Worm (Caenorhabditis elegans) whole organism, mixed stage, embryonic: ENCODE results near the gene C10A4.1.

Source experiments
- M03D4.4 ChIP-seq: sonication (generic microtip); optimal IDR thresholded peaks from 2 replicates; lab custom pipeline; 2017; ENCODE audit warnings: mild to moderate bottlenecking, missing genetic modification characterization, missing compliant biosample characterization
- bed-3 ChIP-seq: fragments of 200-800 bp; sonication (Bioruptor generic); optimal IDR thresholded peaks from 3 replicates; lab custom pipeline; 2018; ENCODE audit warnings: mild to moderate bottlenecking, missing genetic modification characterization, moderate library complexity, missing compliant biosample characterization
- blmp-1 ChIP-seq: fragments of 150-350 bp; optimal IDR thresholded peaks from 2 replicates; lab custom pipeline; 2014; ENCODE audit warnings: missing biosample characterization, missing genetic modification characterization
- ceh-39 ChIP-seq: fragments of 150-350 bp; optimal IDR thresholded peaks from 2 replicates; lab custom pipeline; 2014; ENCODE audit warnings: missing biosample characterization, missing genetic modification characterization
- ceh-43 ChIP-seq: fragments of 200-800 bp; sonication (Bioruptor generic); optimal IDR thresholded peaks from 2 replicates; lab custom pipeline; 2018; ENCODE audit warnings: mild to moderate bottlenecking, missing genetic modification characterization, moderate library complexity, missing compliant biosample characterization
- ceh-83 ChIP-seq: fragments of 200-800 bp; sonication (Bioruptor generic); optimal IDR thresholded peaks from 2 replicates; lab custom pipeline; 2018; ENCODE audit warnings: mild to moderate bottlenecking, missing genetic modification characterization, missing compliant biosample characterization
- ces-1 ChIP-seq: fragments of 150-350 bp; optimal IDR thresholded peaks from 2 replicates; lab custom pipeline; 2014; ENCODE audit warnings: missing biosample characterization, missing genetic modification reagents, missing genetic modification characterization
- cnd-1 ChIP-seq: fragments of 200-800 bp; sonication (Bioruptor generic); optimal IDR thresholded peaks from 2 replicates; lab custom pipeline; 2018; ENCODE audit warnings: mild to moderate bottlenecking, missing genetic modification characterization, missing compliant biosample characterization
- drap-1 ChIP-seq: fragments of 200-800 bp; sonication (Bioruptor generic); optimal IDR thresholded peaks from 3 replicates; lab custom pipeline; 2018; ENCODE audit warnings: mild to moderate bottlenecking, missing genetic modification characterization, missing compliant biosample characterization
- elt-1 ChIP-seq: sonication (generic microtip); optimal IDR thresholded peaks from 2 replicates; lab custom pipeline; 2017; ENCODE audit warnings: missing genetic modification characterization, mild to moderate bottlenecking, missing compliant biosample characterization, antibody characterized with exemption, moderate library complexity, borderline replicate concordance; ENCODE audit not compliant: insufficient read depth
- elt-3 ChIP-seq: fragments of 150-350 bp; optimal IDR thresholded peaks from 2 replicates; lab custom pipeline; 2014; ENCODE audit warnings: missing biosample characterization, missing genetic modification characterization
- flh-1 ChIP-seq: fragments of 200-800 bp; sonication (Bioruptor generic); optimal IDR thresholded peaks from 2 replicates; lab custom pipeline; 2018; ENCODE audit warnings: mild to moderate bottlenecking, missing genetic modification characterization, moderate library complexity, missing compliant biosample characterization
- ham-2 ChIP-seq: fragments of 200-800 bp; sonication (Bioruptor generic); optimal IDR thresholded peaks from 2 replicates; lab custom pipeline; 2018; ENCODE audit warnings: mild to moderate bottlenecking, missing genetic modification characterization, missing compliant biosample characterization
- hlh-1 ChIP-seq: fragments of 150-350 bp; optimal IDR thresholded peaks from 2 replicates; lab custom pipeline; 2014; ENCODE audit warnings: missing biosample characterization, missing genetic modification reagents, missing genetic modification characterization
- lin-13 ChIP-seq: fragments of 150-350 bp; optimal IDR thresholded peaks from 2 replicates; lab custom pipeline; 2014; ENCODE audit warnings: missing biosample characterization, missing genetic modification characterization
- lin-32 ChIP-seq: fragments of 200-800 bp; sonication (Bioruptor generic); optimal IDR thresholded peaks from 2 replicates; lab custom pipeline; 2018; ENCODE audit warnings: mild to moderate bottlenecking, missing genetic modification characterization, missing compliant biosample characterization
- lsy-2 ChIP-seq: fragments of 150-350 bp; optimal IDR thresholded peaks from 2 replicates; lab custom pipeline; 2014; ENCODE audit warnings: missing biosample characterization, missing genetic modification characterization
- mab-5 ChIP-seq: fragments of 150-350 bp; optimal IDR thresholded peaks from 2 replicates; lab custom pipeline; 2014; ENCODE audit warnings: missing biosample characterization, missing genetic modification characterization
- mep-1 ChIP-seq: fragments of 150-350 bp; optimal IDR thresholded peaks from 2 replicates; lab custom pipeline; 2017; ENCODE audit warnings: missing biosample characterization, missing genetic modification reagents, missing genetic modification characterization, inconsistent platforms
- mls-2 ChIP-seq: sonication (generic microtip); optimal IDR thresholded peaks from 2 replicates; lab custom pipeline; 2016; ENCODE audit warnings: mild to moderate bottlenecking, missing genetic modification characterization, moderate library complexity, missing compliant biosample characterization
- nhr-237 ChIP-seq: fragments of 150-350 bp; optimal IDR thresholded peaks from 2 replicates; lab custom pipeline; 2014; ENCODE audit warnings: missing biosample characterization, missing genetic modification characterization
- nhr-28 ChIP-seq: fragments of 150-350 bp; optimal IDR thresholded peaks from 2 replicates; lab custom pipeline; 2014; ENCODE audit warnings: missing biosample characterization, missing genetic modification characterization
- nhr-76 ChIP-seq: sonication (generic microtip); optimal IDR thresholded peaks from 2 replicates; lab custom pipeline; 2017; ENCODE audit warnings: missing biosample characterization, missing genetic modification characterization
- pha-4 ChIP-seq: fragments of 150-350 bp; optimal IDR thresholded peaks from 2 replicates; lab custom pipeline; 2018; ENCODE audit warnings: missing biosample characterization, missing genetic modification reagents, missing genetic modification characterization
- sem-2 ChIP-seq: fragments of 200-800 bp; sonication (Bioruptor generic); optimal IDR thresholded peaks from 2 replicates; lab custom pipeline; 2018; ENCODE audit warnings: mild to moderate bottlenecking, missing genetic modification characterization, missing compliant biosample characterization
- snpc-4 ChIP-seq: fragments of 150-350 bp; optimal IDR thresholded peaks from 2 replicates; lab custom pipeline; 2014; ENCODE audit warnings: missing biosample characterization, missing genetic modification characterization
- sptf-1 ChIP-seq: sonication (generic microtip); optimal IDR thresholded peaks from 2 replicates; lab custom pipeline; 2017; ENCODE audit warnings: mild to moderate bottlenecking, missing genetic modification characterization, moderate library complexity, missing compliant biosample characterization
- tbx-8 ChIP-seq: fragments of 200-800 bp; sonication (Bioruptor generic); optimal IDR thresholded peaks from 2 replicates; lab custom pipeline; 2018; ENCODE audit warnings: mild to moderate bottlenecking, missing genetic modification characterization, moderate library complexity, missing compliant biosample characterization
- unc-120 ChIP-seq: sonication (generic microtip); optimal IDR thresholded peaks from 2 replicates; lab custom pipeline; 2017; ENCODE audit warnings: missing genetic modification characterization, missing compliant biosample characterization; ENCODE audit not compliant: poor library complexity, severe bottlenecking
- unc-39 ChIP-seq: fragments of 150-350 bp; optimal IDR thresholded peaks from 2 replicates; lab custom pipeline; 2014; ENCODE audit warnings: missing biosample characterization, missing genetic modification characterization
- unc-62 ChIP-seq: fragments of 150-350 bp; optimal IDR thresholded peaks from 2 replicates; lab custom pipeline; 2014; ENCODE audit warnings: missing biosample characterization, missing genetic modification reagents, missing genetic modification characterization
- zip-8 ChIP-seq: fragments of 150-350 bp; optimal IDR thresholded peaks from 2 replicates; lab custom pipeline; 2014; ENCODE audit warnings: missing biosample characterization, missing genetic modification characterization
- ztf-11 ChIP-seq: fragments of 150-350 bp; optimal IDR thresholded peaks from 2 replicates; lab custom pipeline; 2014; ENCODE audit warnings: missing biosample characterization, missing genetic modification characterization

C10A4.1 gene

ce11 chrX:7409030-7409429, 7.2 kb upstream of the C10A4.1 start:
- TF ChIP-seq zip-8 (tag; lab: Kevin White, UChicago) (no peak), elt-1 (tag; lab: Kevin White, UChicago) (no peak), nhr-28 (tag; lab: Kevin White, UChicago) (no peak), mls-2 (tag; lab: Kevin White, UChicago) (no peak)

- no peak for TF ChIP-seq nhr-237
- TF ChIP-seq ceh-39 (tag; lab: Kevin White, UChicago), result no peak
- TF ChIP-seq sptf-1, result no peak
- no peak for TF ChIP-seq mab-5 (tag; lab: Kevin White, UChicago)
Measured at ce11 chrX:7409935-7410334, 6.2 kb upstream of the C10A4.1 start, which contains the start of gene C10A4.2. Gene C10A4.2 (plus strand): TSS chrX:7410235.

- TF ChIP-seq snpc-4 (tag; lab: Kevin White, UChicago), result no peak
- TF ChIP-seq mep-1 (tag; lab: Kevin White, UChicago), result no peak
- TF ChIP-seq unc-62 (GFP tag; lab: Kevin White, UChicago), result no peak
- no peak for TF ChIP-seq tbx-8 (GFP tag; lab: Kevin White, UChicago)
- no peak for TF ChIP-seq blmp-1 (tag; lab: Kevin White, UChicago)
- TF ChIP-seq sem-2, result no peak
- TF ChIP-seq sptf-1, result no peak
- no peak for TF ChIP-seq flh-1
- no peak for TF ChIP-seq elt-3 (tag; lab: Kevin White, UChicago)
- no peak for TF ChIP-seq hlh-1 (tag; lab: Kevin White, UChicago)
- no peak for TF ChIP-seq pha-4
- TF ChIP-seq bed-3 (GFP tag; lab: Kevin White, UChicago), result no peak
- TF ChIP-seq unc-39 (tag; lab: Kevin White, UChicago), result no peak
- TF ChIP-seq nhr-76 (tag; lab: Kevin White, UChicago), result no peak
- no peak for TF ChIP-seq ceh-83 (GFP tag; lab: Kevin White, UChicago)
- no peak for TF ChIP-seq lsy-2 (tag; lab: Kevin White, UChicago)
- no peak for TF ChIP-seq ztf-11 (tag; lab: Kevin White, UChicago)
- no peak for TF ChIP-seq ham-2 (GFP tag; lab: Kevin White, UChicago)
Measured at ce11 chrX:7415420-7415819, 762 bp upstream of the C10A4.1 start, which contains the start of gene C10A4.7. Gene C10A4.7 (minus strand): TSS chrX:7415520.

- TF ChIP-seq nhr-28 (tag; lab: Kevin White, UChicago) (no peak), elt-3 (tag; lab: Kevin White, UChicago) (no peak), zip-8 (tag; lab: Kevin White, UChicago) (no peak), flh-1 (no peak), sem-2 (no peak), snpc-4 (tag; lab: Kevin White, UChicago) (no peak), nhr-76 (tag; lab: Kevin White, UChicago) (no peak), M03D4.4 (no peak), mls-2 (tag; lab: Kevin White, UChicago) (no peak), ceh-83 (GFP tag; lab: Kevin White, UChicago) (no peak), unc-39 (tag; lab: Kevin White, UChicago) (no peak), ceh-43 (no peak), cnd-1 (tag; lab: Kevin White, UChicago) (no peak), unc-120 (tag; lab: Kevin White, UChicago) (no peak), lsy-2 (tag; lab: Kevin White, UChicago) (no peak), bed-3 (GFP tag; lab: Kevin White, UChicago) (no peak), nhr-237 (no peak), ces-1 (GFP tag; lab: Kevin White, UChicago) (no peak), ceh-39 (tag; lab: Kevin White, UChicago) (no peak), lin-32 (GFP tag; lab: Kevin White, UChicago) (no peak)
- TF ChIP-seq, all 35 proteins: peak for 0
Measured at ce11 chrX:7420571-7420970, 4.4 kb downstream of the C10A4.1 start, which contains the start of gene C10A4.9. Gene C10A4.9 (plus strand): TSS chrX:7420871.

ce11 chrX:7424813-7425212, 8.6 kb downstream of the C10A4.1 start, which contains the start of gene mnm-2:
Gene mnm-2 (minus strand): TSS chrX:7424913.
- TF ChIP-seq elt-3 (tag; lab: Kevin White, UChicago) (no peak), mab-5 (tag; lab: Kevin White, UChicago) (no peak), ceh-83 (GFP tag; lab: Kevin White, UChicago) (no peak), pha-4 (no peak), mep-1 (tag; lab: Kevin White, UChicago) (no peak), M03D4.4 (no peak), ztf-11 (tag; lab: Kevin White, UChicago) (no peak), drap-1 (GFP tag; lab: Kevin White, UChicago) (no peak), lin-13 (no peak), ces-1 (GFP tag; lab: Kevin White, UChicago) (no peak), flh-1 (no peak)
